Worm (Caenorhabditis elegans) whole organism, mixed stage, embryonic: Measurements from ENCODE around the gene Y43F8B.15.

Experiments
- mab-5 ChIP-seq: fragments of 150-350 bp; optimal IDR thresholded peaks from 2 replicates; lab custom pipeline; 2014; ENCODE audit warnings: missing biosample characterization, missing genetic modification characterization
- unc-39 ChIP-seq: fragments of 150-350 bp; optimal IDR thresholded peaks from 2 replicates; lab custom pipeline; 2014; ENCODE audit warnings: missing biosample characterization, missing genetic modification characterization

DNA sequence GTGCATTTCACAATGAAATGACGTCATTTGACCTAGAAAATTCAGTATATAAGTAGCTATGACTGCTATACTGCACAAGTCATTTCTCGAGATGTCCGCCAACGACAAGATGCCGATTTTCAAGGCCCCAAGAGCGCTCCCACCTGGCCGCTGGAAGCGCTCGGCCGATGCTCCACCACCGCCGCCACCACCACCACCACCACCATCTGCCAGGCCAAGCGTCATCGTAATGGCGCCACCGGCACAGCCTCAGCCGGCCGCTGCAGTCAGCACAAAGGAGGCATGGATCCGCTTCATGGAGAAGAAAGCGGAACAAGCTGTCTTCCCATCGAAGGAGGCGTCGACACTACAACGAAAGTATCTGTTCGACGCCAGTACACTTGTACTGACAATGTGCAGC, 23.3 kb upstream of the Y43F8B.15 start, which contains the start of gene Y43F8B.28:
- no peak for TF ChIP-seq unc-39 (tag; lab: Kevin White, UChicago)
- no peak for TF ChIP-seq mab-5 (tag; lab: Kevin White, UChicago)
